Comparison of ENCODE assay signal across 8 worm cellular contexts in the genomic region with DNA sequence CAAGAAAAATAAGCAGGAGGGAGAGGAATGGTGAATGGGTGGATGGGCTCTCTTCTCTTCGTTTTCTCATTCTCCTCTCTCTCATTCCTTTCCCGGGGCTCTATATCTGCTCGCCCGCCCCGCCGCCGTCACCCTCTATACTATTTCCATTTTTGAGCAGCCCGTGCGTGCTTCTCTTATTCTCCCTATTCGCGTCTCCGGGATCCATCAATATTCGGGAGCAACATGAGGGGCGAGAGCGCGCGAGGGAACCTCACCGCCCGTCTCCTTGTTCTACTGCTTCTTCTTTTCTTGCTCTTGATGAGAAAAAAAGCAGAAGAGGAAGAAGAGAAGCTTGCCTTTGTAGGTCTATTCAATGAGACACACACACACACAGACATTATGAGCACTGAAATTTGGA.
TF ChIP-seq lines count a peak whose summit lies in the region.

No protein-coding gene starts in this region.

TF ChIP-seq in whole organism, L1 larva, 84 proteins besides CTCF, POLR2A, EP300 and RAD21 (continues in another document):
- TF ChIP-seq rnt-1 (tag; optimal IDR thresholded peaks at IDR 0.05; lab: Kevin White, UChicago), result no peak
- no peak for TF ChIP-seq nhr-28 (tag; optimal IDR thresholded peaks at IDR 0.05; lab: Kevin White, UChicago)
- TF ChIP-seq nhr-12 (tag; optimal IDR thresholded peaks at IDR 0.05; lab: Kevin White, UChicago), result no peak
- TF ChIP-seq hpl-2 (GFP tag; optimal IDR thresholded peaks at IDR 0.05; lab: Kevin White, UChicago), result no peak
- TF ChIP-seq nhr-19 (GFP tag; conservative IDR thresholded peaks at IDR 0.05; lab: Robert Waterston, UW), result no peak
- no peak for TF ChIP-seq irx-1 (tag; optimal IDR thresholded peaks at IDR 0.05; lab: Kevin White, UChicago)
- no peak for TF ChIP-seq nhr-84 (tag; optimal IDR thresholded peaks at IDR 0.05; lab: Kevin White, UChicago)
- peak; percentile 21 for TF ChIP-seq swsn-7 (tag; optimal IDR thresholded peaks at IDR 0.05; lab: Kevin White, UChicago)
- TF ChIP-seq sptf-1 (tag; optimal IDR thresholded peaks at IDR 0.05; lab: Kevin White, UChicago), result no peak
- no peak for TF ChIP-seq mdl-1 (tag; optimal IDR thresholded peaks at IDR 0.05; lab: Kevin White, UChicago)
- no peak for TF ChIP-seq nhr-77 (tag; optimal IDR thresholded peaks at IDR 0.05; lab: Kevin White, UChicago)

TF ChIP-seq in whole organism, L2 larva, 48 proteins besides CTCF, POLR2A, EP300 and RAD21 (continues in another document):
- no peak for TF ChIP-seq alr-1 (tag; optimal IDR thresholded peaks at IDR 0.05; lab: Kevin White, UChicago)
- TF ChIP-seq aly-2 (tag; optimal IDR thresholded peaks at IDR 0.05; lab: Kevin White, UChicago), result no peak
- peak; percentile 43 for TF ChIP-seq zag-1 (tag; optimal IDR thresholded peaks at IDR 0.05; lab: Kevin White, UChicago)
- no peak for TF ChIP-seq Y55F3AM.14 (GFP tag; optimal IDR thresholded peaks at IDR 0.05; lab: Kevin White, UChicago)
- no peak for TF ChIP-seq nhr-77 (tag; optimal IDR thresholded peaks at IDR 0.05; lab: Kevin White, UChicago)
- TF ChIP-seq unc-55 (GFP tag; optimal IDR thresholded peaks at IDR 0.05; lab: Kevin White, UChicago), result peak; percentile 42
- TF ChIP-seq C34F6.9 (tag; optimal IDR thresholded peaks at IDR 0.05; lab: Kevin White, UChicago), result peak; percentile 74
- TF ChIP-seq mdl-1 (tag; optimal IDR thresholded peaks at IDR 0.05; lab: Kevin White, UChicago), result peak in 1 of 2 experiments; percentile 45
- no peak for TF ChIP-seq gmeb-1 (tag; optimal IDR thresholded peaks at IDR 0.05; lab: Kevin White, UChicago)
- peak; percentile 21 for TF ChIP-seq nhr-129 (tag; optimal IDR thresholded peaks at IDR 0.05; lab: Kevin White, UChicago)
- TF ChIP-seq lin-13 (GFP tag; optimal IDR thresholded peaks at IDR 0.05; lab: Kevin White, UChicago), result peak; percentile 6

TF ChIP-seq in whole organism, L3 larva, 47 proteins besides CTCF, POLR2A, EP300 and RAD21:
- TF ChIP-seq tbx-2 (tag; optimal IDR thresholded peaks at IDR 0.05; lab: Kevin White, UChicago), result no peak
- TF ChIP-seq ceh-16 (tag; optimal IDR thresholded peaks at IDR 0.05; lab: Kevin White, UChicago), result no peak
- peak; percentile 59 for TF ChIP-seq fkh-10 (GFP tag; optimal IDR thresholded peaks at IDR 0.05; lab: Kevin White, UChicago)
- no peak for TF ChIP-seq nhr-23 (tag; optimal IDR thresholded peaks at IDR 0.05; lab: Kevin White, UChicago)
- no peak for TF ChIP-seq lin-15B (tag; optimal IDR thresholded peaks at IDR 0.05; lab: Kevin White, UChicago)
- TF ChIP-seq nfya-1 (tag; optimal IDR thresholded peaks at IDR 0.05; lab: Kevin White, UChicago; ENCODE audit: insufficient read depth), result peak; percentile 32
- TF ChIP-seq ceh-9 (tag; optimal IDR thresholded peaks at IDR 0.05; lab: Kevin White, UChicago), result no peak
- no peak for TF ChIP-seq pha-4 (tag; optimal IDR thresholded peaks at IDR 0.05; lab: Kevin White, UChicago)
- peak; percentile 76 for TF ChIP-seq lin-39 (tag; optimal IDR thresholded peaks at IDR 0.05; lab: Kevin White, UChicago)
TF ChIP-seq in whole organism, L3 larva: peak in this region for 3.

TF ChIP-seq in whole organism, L4 larva, 104 proteins besides CTCF, POLR2A, EP300 and RAD21 (continues in another document):
- TF ChIP-seq mdl-1 (tag; optimal IDR thresholded peaks at IDR 0.05; lab: Kevin White, UChicago), result peak in 1 of 2 experiments; percentile 2
- no peak for TF ChIP-seq gei-8 (GFP tag; optimal IDR thresholded peaks at IDR 0.05; lab: Kevin White, UChicago)
- no peak for TF ChIP-seq mxl-3 (GFP tag; optimal IDR thresholded peaks at IDR 0.05; lab: Kevin White, UChicago)
- no peak for TF ChIP-seq cey-2 (tag; optimal IDR thresholded peaks at IDR 0.05; lab: Kevin White, UChicago; ENCODE audit: borderline replicate concordance, insufficient read depth)
- no peak for TF ChIP-seq pha-4 (GFP tag; IDR thresholded peaks at IDR 0.05; lab: Robert Waterston, UW)
- no peak for TF ChIP-seq pha-4 (tag; optimal IDR thresholded peaks at IDR 0.05; lab: Kevin White, UChicago)
- TF ChIP-seq ctbp-1 (GFP tag; IDR thresholded peaks at IDR 0.05; lab: Robert Waterston, UW), result 0 out of 2 replicates have a peak, but pooled peaks have one; percentile 42
- no peak for TF ChIP-seq Y75B8A.6 (GFP tag; IDR thresholded peaks at IDR 0.05; lab: Robert Waterston, UW)
- no peak for TF ChIP-seq nhr-102 (tag; optimal IDR thresholded peaks at IDR 0.05; lab: Kevin White, UChicago)
- peak; percentile 24 for TF ChIP-seq mes-2 (tag; optimal IDR thresholded peaks at IDR 0.05; lab: Kevin White, UChicago; ENCODE audit: poor library complexity, severe bottlenecking)
- no peak for TF ChIP-seq F44E2.7 (GFP tag; IDR thresholded peaks at IDR 0.05; lab: Robert Waterston, UW)

TF ChIP-seq in whole organism, late embryonic, 69 proteins besides CTCF, POLR2A, EP300 and RAD21 (continues in another document):
- TF ChIP-seq ceh-19 (GFP tag; optimal IDR thresholded peaks at IDR 0.05; lab: Kevin White, UChicago), result peak; percentile 48
- no peak for TF ChIP-seq K09A11.1 (tag; optimal IDR thresholded peaks at IDR 0.05; lab: Kevin White, UChicago; ENCODE audit: insufficient read depth)
- no peak for TF ChIP-seq ceh-45 (GFP tag; IDR thresholded peaks at IDR 0.05; lab: Robert Waterston, UW)
- TF ChIP-seq ceh-24 (tag; optimal IDR thresholded peaks at IDR 0.05; lab: Kevin White, UChicago), result no peak
- no peak for TF ChIP-seq dve-1 (tag; optimal IDR thresholded peaks at IDR 0.05; lab: Kevin White, UChicago)
- peak; percentile 68 for TF ChIP-seq unc-42 (tag; optimal IDR thresholded peaks at IDR 0.05; lab: Kevin White, UChicago)
- TF ChIP-seq ceh-34 (tag; optimal IDR thresholded peaks at IDR 0.05; lab: Kevin White, UChicago), result no peak
- no peak for TF ChIP-seq lim-6 (tag; optimal IDR thresholded peaks at IDR 0.05; lab: Kevin White, UChicago)
- peak; percentile 38 for TF ChIP-seq tbx-2 (tag; optimal IDR thresholded peaks at IDR 0.05; lab: Kevin White, UChicago)
- TF ChIP-seq F13H6.1 (tag; optimal IDR thresholded peaks at IDR 0.05; lab: Kevin White, UChicago), result no peak
- TF ChIP-seq ceh-31 (tag; optimal IDR thresholded peaks at IDR 0.05; lab: Kevin White, UChicago), result peak; percentile 74
- no peak for TF ChIP-seq unc-86 (tag; optimal IDR thresholded peaks at IDR 0.05; lab: Kevin White, UChicago)

TF ChIP-seq in whole organism, midembryonic, 9 proteins besides CTCF, POLR2A, EP300 and RAD21:
- TF ChIP-seq ztf-23 (GFP tag; IDR thresholded peaks at IDR 0.05; lab: Robert Waterston, UW), result 0 out of 2 replicates have a peak, but pooled peaks have one; percentile 6
- no peak for TF ChIP-seq tab-1 (GFP tag; IDR thresholded peaks at IDR 0.05; lab: Robert Waterston, UW)
- TF ChIP-seq ref-1 (GFP tag; conservative IDR thresholded peaks at IDR 0.05; lab: Robert Waterston, UW), result 0 out of 2 replicates have a peak, but pooled peaks have one; percentile 44

TF ChIP-seq in whole organism, mixed stage, embryonic, 35 proteins besides CTCF, POLR2A, EP300 and RAD21:
- TF ChIP-seq ces-1 (GFP tag; optimal IDR thresholded peaks at IDR 0.05; lab: Kevin White, UChicago), result peak; percentile 54
- peak; percentile 6 for TF ChIP-seq sptf-1 (tag; optimal IDR thresholded peaks at IDR 0.05; lab: Kevin White, UChicago)
- no peak for TF ChIP-seq ceh-83 (GFP tag; optimal IDR thresholded peaks at IDR 0.05; lab: Kevin White, UChicago)

TF ChIP-seq in whole organism, young adult, 124 proteins besides CTCF, POLR2A, EP300 and RAD21:
- TF ChIP-seq rpc-1 (optimal IDR thresholded peaks at IDR 0.05; lab: Kevin White, UChicago), result no peak
- TF ChIP-seq rpc-1 (tag; optimal IDR thresholded peaks at IDR 0.05; lab: Kevin White, UChicago), result no peak
- TF ChIP-seq hmg-1.2 (GFP tag; IDR thresholded peaks at IDR 0.05; lab: Robert Waterston, UW), result 0 out of 2 replicates have a peak, but pooled peaks have one; percentile 6
- no peak for TF ChIP-seq madf-10 (tag; optimal IDR thresholded peaks at IDR 0.05; lab: Kevin White, UChicago)
- no peak for TF ChIP-seq F39B2.1 (GFP tag; IDR thresholded peaks at IDR 0.05; lab: Robert Waterston, UW)
- 0 out of 2 replicates have a peak, but pooled peaks have one; percentile 18 for TF ChIP-seq ztf-6 (GFP tag; IDR thresholded peaks at IDR 0.05; lab: Robert Waterston, UW)
- TF ChIP-seq ceh-27 (GFP tag; optimal IDR thresholded peaks at IDR 0.05; lab: Kevin White, UChicago), result peak; percentile 17
- TF ChIP-seq K12H6.12 (tag; optimal IDR thresholded peaks at IDR 0.05; lab: Kevin White, UChicago), result peak; percentile 79
- peak; percentile 97 for TF ChIP-seq zfh-2 (GFP tag; conservative IDR thresholded peaks at IDR 0.05; lab: Robert Waterston, UW)
- no peak for TF ChIP-seq ceh-100 (GFP tag; IDR thresholded peaks at IDR 0.05; lab: Robert Waterston, UW)
- TF ChIP-seq mes-4 (tag; optimal IDR thresholded peaks at IDR 0.05; lab: Kevin White, UChicago), result no peak
- TF ChIP-seq mcd-1 (GFP tag; IDR thresholded peaks at IDR 0.05; lab: Robert Waterston, UW), result no peak
- no peak for TF ChIP-seq bed-2 (GFP tag; IDR thresholded peaks at IDR 0.05; lab: Robert Waterston, UW)
